Worm (Caenorhabditis elegans) whole organism, L1 larva: Measurements from ENCODE around the gene Y32G9A.5.

Source experiments
- ama-1 ChIP-seq: fragments of 150-350 bp; optimal IDR thresholded peaks from 2 replicates; lab custom pipeline; 2014
- egl-27 ChIP-seq, 2 experiments: fragments of 150-350 bp in 1 of 2; sonication (generic microtip); optimal IDR thresholded peaks; 3 replicates each; lab custom pipeline; 2017 to 2018; ENCODE audit warnings: missing biosample characterization in 2 of 2, missing genetic modification characterization in 2 of 2, missing genetic modification reagents in 2 of 2
- elt-2 ChIP-seq: sonication (generic microtip); optimal IDR thresholded peaks from 2 replicates; lab custom pipeline; 2016; ENCODE audit warnings: missing genetic modification characterization, mild to moderate bottlenecking, inconsistent platforms, missing compliant biosample characterization, missing genetic modification reagents
- fos-1 ChIP-seq: fragments of 150-350 bp; optimal IDR thresholded peaks from 2 replicates; lab custom pipeline; 2014; ENCODE audit warnings: missing biosample characterization, missing genetic modification characterization
- hlh-17 ChIP-seq: fragments of 200-800 bp; sonication (Bioruptor generic); optimal IDR thresholded peaks from 2 replicates; lab custom pipeline; 2018; ENCODE audit warnings: missing genetic modification characterization, mild to moderate bottlenecking, missing compliant biosample characterization, moderate library complexity, borderline replicate concordance
- jun-1 ChIP-seq: fragments of 150-350 bp; optimal IDR thresholded peaks from 2 replicates; lab custom pipeline; 2014; ENCODE audit warnings: missing biosample characterization, missing genetic modification reagents, missing genetic modification characterization
- lin-15B ChIP-seq: fragments of 150-350 bp; sonication (generic microtip); optimal IDR thresholded peaks from 3 replicates; lab custom pipeline; 2014; ENCODE audit warnings: missing biosample characterization, missing genetic modification characterization
- skn-1 ChIP-seq: fragments of 150-350 bp; optimal IDR thresholded peaks from 2 replicates; lab custom pipeline; 2014; ENCODE audit warnings: missing biosample characterization, missing genetic modification characterization
- unc-62 ChIP-seq: fragments of 150-350 bp; optimal IDR thresholded peaks from 2 replicates; lab custom pipeline; 2014; ENCODE audit warnings: missing biosample characterization, missing genetic modification reagents, missing genetic modification characterization
- ztf-11 ChIP-seq, 2 experiments: sonication (generic microtip); optimal IDR thresholded peaks; 2 replicates each; lab custom pipeline; 2016 to 2017; ENCODE audit warnings: missing genetic modification characterization in 2 of 2, missing biosample characterization in 1 of 2, missing compliant biosample characterization in 1 of 2

DNA sequence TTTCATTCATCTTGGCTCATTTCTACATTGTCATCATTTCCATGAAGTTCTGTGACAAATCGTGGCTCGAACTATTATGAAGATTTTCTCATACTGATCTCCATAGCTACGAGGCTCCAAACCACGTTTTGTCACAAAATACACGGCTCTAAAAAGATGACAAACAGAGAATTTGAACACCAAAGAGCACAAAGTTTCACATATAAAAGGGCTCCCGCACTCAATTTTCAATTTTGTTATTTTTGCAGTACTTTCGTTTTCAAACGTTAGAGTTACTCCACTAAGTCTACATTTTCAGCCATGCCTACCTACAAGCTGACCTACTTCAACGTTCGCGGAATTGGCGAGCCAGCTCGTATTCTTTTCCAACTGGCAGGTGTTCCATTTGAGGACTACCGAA, 13.9 kb downstream of the Y32G9A.5 start, which contains the start of gene gst-37:
- TF ChIP-seq jun-1 (tag; lab: Kevin White, UChicago) (no peak), elt-2 (tag; lab: Kevin White, UChicago) (no peak), fos-1 (no peak), skn-1 (tag; lab: Kevin White, UChicago) (no peak), ama-1 (lab: Kevin White, UChicago) (no peak), hlh-17 (GFP tag; lab: Kevin White, UChicago) (no peak), lin-15B (tag; lab: Kevin White, UChicago) (no peak), unc-62 (GFP tag; lab: Kevin White, UChicago) (no peak), egl-27 (tag; optimal IDR thresholded peaks at IDR 0.05; lab: Kevin White, UChicago) (no peak), ztf-11 (tag; optimal IDR thresholded peaks at IDR 0.05; lab: Kevin White, UChicago) (no peak)
